Worm (Caenorhabditis elegans) whole organism, young adult: ENCODE measurements around the gene set-11.

Experiments used
- B0261.1 ChIP-seq: sonication (generic microtip); optimal IDR thresholded peaks from 2 replicates; lab custom pipeline; 2016; ENCODE audit warnings: mild to moderate bottlenecking, missing genetic modification characterization, moderate library complexity, missing compliant biosample characterization
- F57C9.4 ChIP-seq: sonication (generic microtip); optimal IDR thresholded peaks from 2 replicates; lab custom pipeline; 2017; ENCODE audit warnings: mild to moderate bottlenecking, missing genetic modification characterization, missing compliant biosample characterization
- K12H6.12 ChIP-seq: fragments of 200-800 bp; sonication (Bioruptor generic); optimal IDR thresholded peaks from 2 replicates; lab custom pipeline; 2018; ENCODE audit warnings: mild to moderate bottlenecking, missing genetic modification characterization, missing compliant biosample characterization
- T07F8.4 ChIP-seq: sonication (generic microtip); optimal IDR thresholded peaks from 2 replicates; lab custom pipeline; 2016; ENCODE audit warnings: mild to moderate bottlenecking, missing genetic modification characterization, moderate library complexity, missing compliant biosample characterization
- Y79H2A.3 ChIP-seq: fragments of 200-800 bp; sonication (Bioruptor generic); conservative IDR thresholded peaks from 2 replicates; pipeline ENCODE4 v1.3.6; 2022; ENCODE audit warnings: missing genetic modification reagents, missing genetic modification characterization, missing compliant biosample characterization
- Y95B8A.8 ChIP-seq: fragments of 200-800 bp; sonication (Bioruptor generic); IDR thresholded peaks from 2 replicates; pipeline ENCODE4 v1.3.6; 2022; ENCODE audit warnings: missing genetic modification reagents, missing genetic modification characterization, missing compliant biosample characterization
- ZK185.1 ChIP-seq: sonication (generic microtip); optimal IDR thresholded peaks from 2 replicates; lab custom pipeline; 2016; ENCODE audit warnings: mild to moderate bottlenecking, missing genetic modification characterization, missing compliant biosample characterization; ENCODE audit not compliant: poor library complexity, severe bottlenecking
- akir-1 ChIP-seq: fragments of 200-800 bp; sonication (Bioruptor generic); optimal IDR thresholded peaks from 2 replicates; lab custom pipeline; 2018; ENCODE audit warnings: mild to moderate bottlenecking, missing genetic modification characterization, moderate library complexity, missing compliant biosample characterization
- ama-1 ChIP-seq, 3 experiments: fragments of 150-350 bp in 1 of 3; sonication (generic microtip) in 2 of 3; optimal IDR thresholded peaks; 2 replicates each; lab custom pipeline; 2014 to 2018; ENCODE audit warnings: missing biosample characterization in 2 of 3, missing genetic modification characterization in 2 of 3, missing genetic modification reagents in 2 of 3
- bed-1 ChIP-seq: fragments of 200-800 bp; sonication (Bioruptor generic); IDR thresholded peaks from 2 replicates; pipeline ENCODE4 v1.3.6; 2022; ENCODE audit warnings: missing genetic modification reagents, missing genetic modification characterization, missing compliant biosample characterization
- ccch-3 ChIP-seq: fragments of 200-800 bp; sonication (Bioruptor generic); optimal IDR thresholded peaks from 2 replicates; lab custom pipeline; 2018; ENCODE audit warnings: mild to moderate bottlenecking, missing genetic modification characterization, missing compliant biosample characterization
- cebp-1 ChIP-seq, 2 experiments: fragments of 200-800 bp in 1 of 2; sonication (Bioruptor generic) in 1 of 2; sonication (generic microtip) in 1 of 2; IDR thresholded peaks in 1 of 2; optimal IDR thresholded peaks in 1 of 2; 2 replicates each; pipeline versions ENCODE4 v1.3.6 to Lab custom; 2017 to 2022; ENCODE audit warnings: missing compliant biosample characterization in 2 of 2, missing genetic modification characterization in 2 of 2, mild to moderate bottlenecking in 1 of 2, missing genetic modification reagents in 1 of 2, moderate library complexity in 1 of 2
- cebp-2 ChIP-seq: fragments of 200-800 bp; sonication (Bioruptor generic); IDR thresholded peaks from 2 replicates; pipeline ENCODE4 v1.3.6; 2022; ENCODE audit warnings: missing genetic modification characterization, missing compliant biosample characterization
- ceh-58 ChIP-seq: fragments of 200-800 bp; sonication (Bioruptor generic); IDR thresholded peaks from 2 replicates; pipeline ENCODE4 v1.3.6; 2022; ENCODE audit warnings: missing genetic modification characterization, missing compliant biosample characterization
- die-1 ChIP-seq: sonication (generic microtip); optimal IDR thresholded peaks from 2 replicates; lab custom pipeline; 2016; ENCODE audit warnings: missing genotype, mild to moderate bottlenecking, missing genetic modification characterization, missing compliant biosample characterization
- dpl-1 ChIP-seq: fragments of 150-350 bp; optimal IDR thresholded peaks from 2 replicates; lab custom pipeline; 2014; ENCODE audit warnings: missing biosample characterization, missing genetic modification reagents, missing genetic modification characterization
- egrh-3 ChIP-seq: fragments of 200-800 bp; sonication (Bioruptor generic); IDR thresholded peaks from 2 replicates; pipeline ENCODE4 v1.3.6; 2022; ENCODE audit warnings: missing genetic modification reagents, missing genetic modification characterization, missing compliant biosample characterization
- ets-4 ChIP-seq: fragments of 200-800 bp; sonication (Bioruptor generic); optimal IDR thresholded peaks from 2 replicates; lab custom pipeline; 2018; ENCODE audit warnings: mild to moderate bottlenecking, missing genetic modification characterization, missing compliant biosample characterization
- him-1 ChIP-seq: sonication (generic microtip); optimal IDR thresholded peaks from 2 replicates; lab custom pipeline; 2016; ENCODE audit warnings: missing genotype, missing genetic modification reagents, missing genetic modification characterization, missing compliant biosample characterization
- hlh-26 ChIP-seq: fragments of 200-800 bp; sonication (Bioruptor generic); conservative IDR thresholded peaks from 2 replicates; pipeline ENCODE4 v1.3.6; 2022; ENCODE audit warnings: missing genetic modification reagents, missing genetic modification characterization, missing compliant biosample characterization
- hmg-1.2 ChIP-seq: fragments of 200-800 bp; sonication (Bioruptor generic); IDR thresholded peaks from 2 replicates; pipeline ENCODE4 v1.3.6; 2022; ENCODE audit warnings: missing genetic modification reagents, missing genetic modification characterization, missing compliant biosample characterization
- lin-26 ChIP-seq: fragments of 200-800 bp; sonication (Bioruptor generic); IDR thresholded peaks from 2 replicates; pipeline ENCODE4 v1.3.6; 2022; ENCODE audit warnings: missing genetic modification reagents, missing genetic modification characterization, missing compliant biosample characterization
- lir-1 ChIP-seq: fragments of 200-800 bp; sonication (Bioruptor generic); conservative IDR thresholded peaks from 2 replicates; pipeline ENCODE4 v1.3.6; 2022; ENCODE audit warnings: missing genetic modification reagents, missing genetic modification characterization, missing compliant biosample characterization
- madf-3 ChIP-seq: fragments of 200-800 bp; sonication (Bioruptor generic); IDR thresholded peaks from 2 replicates; pipeline ENCODE4 v1.3.6; 2022; ENCODE audit warnings: missing genetic modification reagents, missing genetic modification characterization, missing compliant biosample characterization
- madf-6 ChIP-seq: fragments of 200-800 bp; sonication (Bioruptor generic); IDR thresholded peaks from 2 replicates; pipeline ENCODE4 v1.3.6; 2022; ENCODE audit warnings: missing genetic modification reagents, missing genetic modification characterization, missing compliant biosample characterization
- madf-8 ChIP-seq: fragments of 200-800 bp; sonication (Bioruptor generic); conservative IDR thresholded peaks from 2 replicates; pipeline ENCODE4 v1.3.6; 2022; ENCODE audit warnings: missing genetic modification reagents, missing genetic modification characterization, missing compliant biosample characterization
- mcd-1 ChIP-seq: fragments of 200-800 bp; sonication (Bioruptor generic); IDR thresholded peaks from 2 replicates; pipeline ENCODE4 v1.3.6; 2022; ENCODE audit warnings: missing genetic modification reagents, missing genetic modification characterization, missing compliant biosample characterization
- nfyb-1 ChIP-seq: fragments of 200-800 bp; sonication (Bioruptor generic); IDR thresholded peaks from 2 replicates; pipeline ENCODE4 v1.3.6; 2022; ENCODE audit warnings: missing genetic modification reagents, missing genetic modification characterization, missing compliant biosample characterization
- nhr-120 ChIP-seq: fragments of 200-800 bp; sonication (Bioruptor generic); IDR thresholded peaks from 2 replicates; pipeline ENCODE4 v1.3.6; 2022; ENCODE audit warnings: missing genetic modification characterization, missing compliant biosample characterization
- nhr-179 ChIP-seq: sonication (generic microtip); optimal IDR thresholded peaks from 2 replicates; lab custom pipeline; 2016; ENCODE audit warnings: mild to moderate bottlenecking, missing genetic modification characterization, missing compliant biosample characterization
- pbrm-1 ChIP-seq: fragments of 200-800 bp; sonication (Bioruptor generic); IDR thresholded peaks from 2 replicates; pipeline ENCODE4 v1.3.6; 2022; ENCODE audit warnings: missing genetic modification reagents, missing genetic modification characterization, missing compliant biosample characterization
- pha-4 ChIP-seq: fragments of 150-350 bp; sonication (generic microtip); optimal IDR thresholded peaks from 2 replicates; lab custom pipeline; 2014; ENCODE audit warnings: missing biosample characterization, missing genetic modification reagents, missing genetic modification characterization
- rec-8 ChIP-seq, 2 experiments: sonication (generic microtip); optimal IDR thresholded peaks; 2 replicates each; lab custom pipeline; 2016; ENCODE audit warnings: mild to moderate bottlenecking in 2 of 2, missing genetic modification characterization in 2 of 2, missing genetic modification reagents in 2 of 2, missing genotype in 2 of 2, missing biosample characterization in 1 of 2, missing compliant biosample characterization in 1 of 2, moderate library complexity in 1 of 2
- repo-1 ChIP-seq: sonication (generic microtip); optimal IDR thresholded peaks from 2 replicates; lab custom pipeline; 2017; ENCODE audit warnings: mild to moderate bottlenecking, missing genetic modification characterization, missing compliant biosample characterization
- tbx-9 ChIP-seq: sonication (generic microtip); optimal IDR thresholded peaks from 2 replicates; lab custom pipeline; 2016; ENCODE audit warnings: borderline replicate concordance, missing genetic modification characterization, inconsistent platforms, missing compliant biosample characterization
- zfh-2 ChIP-seq: fragments of 200-800 bp; sonication (Bioruptor generic); conservative IDR thresholded peaks from 2 replicates; pipeline ENCODE4 v1.3.6; 2022; ENCODE audit warnings: missing genetic modification reagents, missing genetic modification characterization, missing compliant biosample characterization

Gene set-11

DNA sequence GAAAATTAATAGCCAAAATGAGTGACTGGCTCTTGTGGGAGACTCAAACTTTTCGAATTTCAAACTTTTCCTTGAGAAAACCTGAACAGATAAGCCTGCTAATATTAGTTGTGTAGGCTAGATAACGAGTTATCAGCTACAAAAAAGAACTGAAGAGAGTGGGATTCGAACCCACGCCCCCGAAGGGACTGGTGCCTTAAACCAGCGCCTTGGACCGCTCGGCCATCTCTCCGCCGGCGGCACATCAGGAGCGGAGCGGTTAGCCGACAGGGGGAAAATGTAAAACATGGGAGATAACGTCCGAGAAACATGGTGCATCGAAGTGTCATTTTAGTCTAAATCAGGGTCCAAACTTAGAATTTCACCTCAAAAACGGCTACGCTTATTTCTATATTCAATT, 43.3 kb upstream of the set-11 start (continued):
- TF ChIP-seq lir-1 (no peak), ZK185.1 (tag; lab: Kevin White, UChicago) (no peak), pbrm-1 (GFP tag; lab: Robert Waterston, UW) (peak; percentile 35; the same call in 1 of the 2 replicates), egrh-3 (GFP tag; lab: Robert Waterston, UW) (peak; percentile 72), die-1 (tag; lab: Kevin White, UChicago) (peak; percentile 48), cebp-2 (GFP tag; lab: Robert Waterston, UW) (peak; percentile 61; the same call in 1 of the 2 replicates), B0261.1 (peak; percentile 74), T07F8.4 (tag; lab: Kevin White, UChicago) (no peak), lin-26 (GFP tag; lab: Robert Waterston, UW) (peak; percentile 76), madf-6 (GFP tag; lab: Robert Waterston, UW) (peak; percentile 53; the same call in 1 of the 2 replicates), mcd-1 (peak; percentile 52; the same call in 1 of the 2 replicates), nfyb-1 (GFP tag; lab: Robert Waterston, UW) (peak; percentile 68; the same call in 1 of the 2 replicates), hlh-26 (GFP tag; lab: Robert Waterston, UW) (no peak), dpl-1 (GFP tag; lab: Kevin White, UChicago) (no peak), akir-1 (GFP tag; lab: Kevin White, UChicago) (no peak), him-1 (tag; lab: Kevin White, UChicago) (peak; percentile 59)
- TF ChIP-seq, all 124 proteins: peak for 23

- TF ChIP-seq pbrm-1 (GFP tag; lab: Robert Waterston, UW) = no peak
- TF ChIP-seq repo-1 (tag; lab: Kevin White, UChicago) = no peak
- no peak for TF ChIP-seq ets-4 (GFP tag; lab: Kevin White, UChicago)
- TF ChIP-seq tbx-9 (tag; lab: Kevin White, UChicago) = no peak
- no peak for TF ChIP-seq F57C9.4 (tag; lab: Kevin White, UChicago)
- TF ChIP-seq ama-1 (optimal IDR thresholded peaks at IDR 0.05; lab: Kevin White, UChicago) = no peak
- no peak for TF ChIP-seq ama-1 (GFP tag; optimal IDR thresholded peaks at IDR 0.05; lab: Kevin White, UChicago)
- no peak for TF ChIP-seq madf-8 (GFP tag; lab: Robert Waterston, UW)
- TF ChIP-seq K12H6.12 = no peak
- no peak for TF ChIP-seq cebp-2 (GFP tag; lab: Robert Waterston, UW)
- TF ChIP-seq hmg-1.2 = no peak
- no peak for TF ChIP-seq nhr-179 (tag; lab: Kevin White, UChicago)
- no peak for TF ChIP-seq pha-4 (tag; lab: Kevin White, UChicago)
- TF ChIP-seq Y95B8A.8 (GFP tag; lab: Robert Waterston, UW) = no peak
- no peak for TF ChIP-seq ceh-58
- no peak for TF ChIP-seq ccch-3
- no peak for TF ChIP-seq bed-1 (GFP tag; lab: Robert Waterston, UW)
- no peak for TF ChIP-seq Y79H2A.3 (GFP tag; lab: Robert Waterston, UW)
- TF ChIP-seq, all 124 proteins: peak for 0
Observed at ce11 chrII:2735192-2735591, 42.8 kb upstream of the set-11 start, which contains the start of gene wdr-31. wdr-31 (minus strand) TSS chrII:2735292.

- peak; percentile 61; the same call in 1 of the 2 replicates for TF ChIP-seq hmg-1.2
- TF ChIP-seq rec-8 (tag; optimal IDR thresholded peaks at IDR 0.05; lab: Kevin White, UChicago) = no peak
- TF ChIP-seq nhr-120 (GFP tag; lab: Robert Waterston, UW) = no peak
- TF ChIP-seq cebp-1 (GFP tag; IDR thresholded peaks at IDR 0.05; lab: Robert Waterston, UW) = no peak
- peak; percentile 10 for TF ChIP-seq cebp-1 (tag; optimal IDR thresholded peaks at IDR 0.05; lab: Kevin White, UChicago)
- peak; percentile 39; the same call in 1 of the 2 replicates for TF ChIP-seq zfh-2
- TF ChIP-seq cebp-2 (GFP tag; lab: Robert Waterston, UW) = 0 out of 2 replicates have a peak, but pooled peaks have one; percentile 12
- TF ChIP-seq madf-3 (GFP tag; lab: Robert Waterston, UW) = 0 out of 2 replicates have a peak, but pooled peaks have one; percentile 23
- TF ChIP-seq, all 124 proteins: peak for 5
Observed at ce11 chrII:2734735-2735134, 42.4 kb upstream of the set-11 start.
